Worm (Caenorhabditis elegans): Measurements from ENCODE around the gene str-208.

Gene str-208

ce11 chrV:4975140-4975539, 18.5 kb downstream of the str-208 start, which contains the start of gene F26G5.1:
F26G5.1 (plus strand) TSS chrV:4975478.
- TF ChIP-seq nhr-77 (tag; optimal IDR thresholded peaks at IDR 0.05), result no peak
- no peak for TF ChIP-seq ceh-28 (tag; optimal IDR thresholded peaks at IDR 0.05)
- TF ChIP-seq nhr-76 (tag; optimal IDR thresholded peaks at IDR 0.05), result no peak
- TF ChIP-seq nfya-1 (tag; optimal IDR thresholded peaks at IDR 0.05; ENCODE audit: insufficient read depth), result no peak
- TF ChIP-seq daf-12 (tag; optimal IDR thresholded peaks at IDR 0.05), result no peak
- no peak for TF ChIP-seq aly-2 (tag; optimal IDR thresholded peaks at IDR 0.05)
- TF ChIP-seq jun-1 (tag; optimal IDR thresholded peaks at IDR 0.05), result no peak
- TF ChIP-seq ztf-11 (tag; optimal IDR thresholded peaks at IDR 0.05), result no peak
- TF ChIP-seq eor-1 (tag; optimal IDR thresholded peaks at IDR 0.05), result no peak
- no peak for TF ChIP-seq fkh-10 (GFP tag; optimal IDR thresholded peaks at IDR 0.05)
- TF ChIP-seq nhr-23 (tag; optimal IDR thresholded peaks at IDR 0.05), result no peak
- no peak for TF ChIP-seq zag-1 (tag; optimal IDR thresholded peaks at IDR 0.05)
- no peak for TF ChIP-seq ceh-9 (tag; optimal IDR thresholded peaks at IDR 0.05)
- no peak for TF ChIP-seq elt-2 (tag; optimal IDR thresholded peaks at IDR 0.05)
- TF ChIP-seq sea-2 (GFP tag; optimal IDR thresholded peaks at IDR 0.05), result no peak
- TF ChIP-seq nhr-28 (tag; optimal IDR thresholded peaks at IDR 0.05), result no peak
- TF ChIP-seq fkh-2 (tag; optimal IDR thresholded peaks at IDR 0.05), result no peak
- no peak for TF ChIP-seq nhr-12 (tag; optimal IDR thresholded peaks at IDR 0.05)
- TF ChIP-seq lin-39 (tag; optimal IDR thresholded peaks at IDR 0.05), result no peak
- TF ChIP-seq elt-1 (tag; optimal IDR thresholded peaks at IDR 0.05), result no peak

DNA sequence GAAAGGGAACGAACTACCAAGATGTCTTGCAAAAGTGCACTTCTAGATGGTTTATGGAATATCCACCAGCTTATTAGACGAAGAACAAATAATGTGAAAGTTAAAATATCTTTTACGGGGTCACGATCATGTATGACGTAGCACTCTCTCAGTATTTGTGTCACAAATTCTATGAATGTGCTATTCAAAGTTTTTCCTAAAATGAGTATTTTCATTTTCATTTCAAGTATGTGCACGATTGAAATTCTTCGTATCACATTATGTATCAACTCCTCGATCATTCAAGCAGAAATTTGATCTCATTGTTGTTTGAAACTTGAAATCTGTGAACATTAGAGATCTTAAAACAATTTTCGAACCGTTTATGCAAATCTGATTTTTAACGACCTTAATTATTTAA, 20.9 kb downstream of the str-208 start:
- no peak for TF ChIP-seq nfya-1 (tag; optimal IDR thresholded peaks at IDR 0.05; ENCODE audit: insufficient read depth)
- TF ChIP-seq nhr-25 (tag; optimal IDR thresholded peaks at IDR 0.05), result no peak
- TF ChIP-seq skn-1 (tag; optimal IDR thresholded peaks at IDR 0.05), result no peak
- TF ChIP-seq pha-4 (tag; optimal IDR thresholded peaks at IDR 0.05), result no peak
- no peak for TF ChIP-seq tbx-2 (tag; optimal IDR thresholded peaks at IDR 0.05)
- TF ChIP-seq lsy-12 (tag; optimal IDR thresholded peaks at IDR 0.05), result no peak
- no peak for TF ChIP-seq ztf-4 (tag; optimal IDR thresholded peaks at IDR 0.05)
- TF ChIP-seq jun-1 (tag; optimal IDR thresholded peaks at IDR 0.05), result no peak
- no peak for TF ChIP-seq lin-15B (tag; optimal IDR thresholded peaks at IDR 0.05)
- no peak for TF ChIP-seq egl-5 (tag; optimal IDR thresholded peaks at IDR 0.05)
- no peak for TF ChIP-seq zag-1 (tag; optimal IDR thresholded peaks at IDR 0.05)
- TF ChIP-seq daf-12 (tag; optimal IDR thresholded peaks at IDR 0.05), result no peak
- no peak for TF ChIP-seq sea-2 (GFP tag; optimal IDR thresholded peaks at IDR 0.05)
- no peak for TF ChIP-seq elt-1 (tag; optimal IDR thresholded peaks at IDR 0.05)

DNA sequence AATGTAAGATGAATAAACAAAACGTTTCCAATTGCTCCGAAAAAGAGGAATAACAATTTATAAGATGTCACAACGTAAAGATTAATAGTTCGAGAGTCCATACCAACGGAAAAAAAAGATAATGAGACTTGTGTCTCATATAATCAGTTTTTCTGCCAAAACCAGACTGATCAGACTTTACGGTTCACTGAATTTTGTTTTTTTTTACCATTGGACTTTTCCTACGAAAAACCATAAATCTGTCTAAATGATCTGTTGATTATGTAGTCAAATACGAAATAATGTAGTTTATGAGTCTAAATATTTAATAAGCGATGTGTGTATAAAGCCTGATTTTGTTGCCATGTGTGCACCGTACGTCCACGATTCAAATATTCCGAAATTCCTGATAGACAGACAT, 22.4 kb downstream of the str-208 start, which contains the start of gene srsx-11:
Gene srsx-11, minus strand, starts transcription at position 101 of the 400 bp plus-strand sequence.
- TF ChIP-seq egl-27 (tag; optimal IDR thresholded peaks at IDR 0.05), result no peak
- no peak for TF ChIP-seq nhr-12 (tag; optimal IDR thresholded peaks at IDR 0.05)
- TF ChIP-seq eor-1 (tag; optimal IDR thresholded peaks at IDR 0.05), result no peak
- TF ChIP-seq ztf-11 (tag; optimal IDR thresholded peaks at IDR 0.05), result no peak
- no peak for TF ChIP-seq elt-2 (tag; optimal IDR thresholded peaks at IDR 0.05)

ce11 chrV:4980094-4980493, 23.5 kb downstream of the str-208 start:
- TF ChIP-seq nhr-12 (tag; optimal IDR thresholded peaks at IDR 0.05) (no peak), lin-15B (tag; optimal IDR thresholded peaks at IDR 0.05) (no peak), ama-1 (optimal IDR thresholded peaks at IDR 0.05) (no peak), egl-5 (tag; optimal IDR thresholded peaks at IDR 0.05) (no peak), unc-62 (GFP tag; optimal IDR thresholded peaks at IDR 0.05) (no peak), nhr-67 (tag; optimal IDR thresholded peaks at IDR 0.05) (no peak), unc-39 (tag; optimal IDR thresholded peaks at IDR 0.05) (no peak), ceh-16 (tag; optimal IDR thresholded peaks at IDR 0.05) (no peak), hmg-11 (tag; optimal IDR thresholded peaks at IDR 0.05) (no peak), lin-39 (tag; optimal IDR thresholded peaks at IDR 0.05) (no peak), nhr-77 (tag; optimal IDR thresholded peaks at IDR 0.05) (no peak), ztf-11 (tag; optimal IDR thresholded peaks at IDR 0.05) (no peak), daf-12 (tag; optimal IDR thresholded peaks at IDR 0.05) (no peak), ztf-4 (tag; optimal IDR thresholded peaks at IDR 0.05) (no peak), egl-27 (tag; optimal IDR thresholded peaks at IDR 0.05) (no peak), nfya-1 (tag; optimal IDR thresholded peaks at IDR 0.05; ENCODE audit: insufficient read depth) (no peak), pha-4 (tag; optimal IDR thresholded peaks at IDR 0.05) (no peak), aly-2 (tag; optimal IDR thresholded peaks at IDR 0.05) (no peak)

- no peak for TF ChIP-seq lin-15B (tag; optimal IDR thresholded peaks at IDR 0.05)
Measured at ce11 chrV:4980873-4981272, 24.2 kb downstream of the str-208 start, which contains the start of gene srsx-12. srsx-12 (minus strand) TSS chrV:4980973.
